Fruit fly (Drosophila melanogaster) whole organism, embryonic: Measurements from ENCODE around the gene Acsx1L.

ENCODE experiments used
- Atf-2 ChIP-seq: fragments of 200-800 bp; sonication (Bioruptor generic); optimal IDR thresholded peaks from 2 replicates; lab custom pipeline; 2016; ENCODE audit warnings: missing biosample characterization, missing genetic modification characterization
- Blimp-1 ChIP-seq: fragments of 200-800 bp; sonication (Bioruptor generic); optimal IDR thresholded peaks from 3 replicates; lab custom pipeline; 2018; ENCODE audit warnings: missing biosample characterization, missing genetic modification characterization, mild to moderate bottlenecking, moderate library complexity, missing genetic modification reagents
- CG10267 ChIP-seq: fragments of 200-800 bp; sonication (Bioruptor generic); optimal IDR thresholded peaks from 2 replicates; lab custom pipeline; 2018; ENCODE audit warnings: missing biosample characterization, mild to moderate bottlenecking, missing genetic modification characterization, moderate library complexity
- CG11456 ChIP-seq: fragments of 200-800 bp; sonication (Bioruptor generic); IDR thresholded peaks from 3 replicates; pipeline ENCODE4 v1.3.6; 2022; ENCODE audit warnings: missing biosample characterization, missing genetic modification characterization
- CG12391 ChIP-seq: fragments of 200-800 bp; sonication (Bioruptor generic); optimal IDR thresholded peaks from 3 replicates; lab custom pipeline; 2018; ENCODE audit warnings: missing biosample characterization, mild to moderate bottlenecking, missing genetic modification characterization, moderate library complexity
- CG13123 ChIP-seq: fragments of 200-800 bp; sonication (Bioruptor generic); optimal IDR thresholded peaks from 2 replicates; lab custom pipeline; 2016; ENCODE audit warnings: missing biosample characterization, missing genetic modification characterization
- CG14441 ChIP-seq: fragments of 200-800 bp; sonication (Bioruptor generic); IDR thresholded peaks from 2 replicates; pipeline ENCODE4 v1.3.6; 2022; ENCODE audit warnings: missing biosample characterization, missing genetic modification characterization
- CG14710 ChIP-seq: fragments of 200-800 bp; sonication (Bioruptor generic); optimal IDR thresholded peaks from 3 replicates; lab custom pipeline; 2019; ENCODE audit warnings: missing biosample characterization, mild to moderate bottlenecking, missing genetic modification characterization, moderate library complexity
- CG16813 ChIP-seq: fragments of 200-800 bp; sonication (Bioruptor generic); IDR thresholded peaks from 3 replicates; pipeline ENCODE4 v1.3.6; 2022; ENCODE audit warnings: missing biosample characterization, missing genetic modification characterization; ENCODE audit not compliant: partially characterized antibody
- CG17328 ChIP-seq: fragments of 200-800 bp; sonication (Bioruptor generic); IDR thresholded peaks from 2 replicates; pipeline ENCODE4 v1.3.6; 2022; ENCODE audit warnings: missing biosample characterization, missing genetic modification characterization
- CG17359 ChIP-seq: fragments of 200-800 bp; sonication (Bioruptor generic); optimal IDR thresholded peaks from 3 replicates; lab custom pipeline; 2018; ENCODE audit warnings: missing biosample characterization, mild to moderate bottlenecking, missing genetic modification characterization, moderate library complexity
- CG17361 ChIP-seq: fragments of 200-800 bp; sonication (Bioruptor generic); IDR thresholded peaks from 3 replicates; pipeline ENCODE4 v1.3.6; 2022; ENCODE audit warnings: missing biosample characterization, missing genetic modification characterization
- CG18262 ChIP-seq: fragments of 200-800 bp; optimal IDR thresholded peaks from 3 replicates; lab custom pipeline; 2019; ENCODE audit warnings: missing biosample characterization, mild to moderate bottlenecking, missing genetic modification characterization, moderate library complexity
- CG2712 ChIP-seq: fragments of 200-800 bp; optimal IDR thresholded peaks from 3 replicates; lab custom pipeline; 2019; ENCODE audit warnings: missing biosample characterization, mild to moderate bottlenecking, missing genetic modification characterization, moderate library complexity
- CG30403 ChIP-seq: fragments of 200-800 bp; sonication (Bioruptor generic); optimal IDR thresholded peaks from 3 replicates; lab custom pipeline; 2016; ENCODE audit warnings: missing biosample characterization, missing genetic modification characterization
- CG4424 ChIP-seq: fragments of 200-800 bp; sonication (Bioruptor generic); optimal IDR thresholded peaks from 3 replicates; lab custom pipeline; 2016; ENCODE audit warnings: missing biosample characterization, missing genetic modification characterization
- CG4707 ChIP-seq: fragments of 200-800 bp; sonication (Bioruptor generic); optimal IDR thresholded peaks from 2 replicates; lab custom pipeline; 2018; ENCODE audit warnings: missing biosample characterization, mild to moderate bottlenecking, missing genetic modification characterization, moderate library complexity
- CG6791 ChIP-seq: fragments of 200-800 bp; sonication (Bioruptor generic); IDR thresholded peaks from 3 replicates; pipeline ENCODE4 v1.3.6; 2022; ENCODE audit warnings: missing biosample characterization, missing genetic modification characterization; ENCODE audit not compliant: partially characterized antibody
- CG7963 ChIP-seq: fragments of 200-800 bp; sonication (Bioruptor generic); IDR thresholded peaks from 3 replicates; pipeline ENCODE4 v1.3.6; 2022; ENCODE audit warnings: missing biosample characterization, missing genetic modification characterization; ENCODE audit not compliant: partially characterized antibody
- CG8388 ChIP-seq: fragments of 200-800 bp; sonication (Bioruptor generic); optimal IDR thresholded peaks from 2 replicates; lab custom pipeline; 2019; ENCODE audit warnings: missing biosample characterization, mild to moderate bottlenecking, missing genetic modification characterization, moderate library complexity
- CG8924 ChIP-seq: fragments of 200-800 bp; optimal IDR thresholded peaks from 3 replicates; lab custom pipeline; 2019; ENCODE audit warnings: missing biosample characterization, mild to moderate bottlenecking, missing genetic modification characterization, moderate library complexity
- Dll ChIP-seq: fragments of 200-800 bp; sonication (Bioruptor generic); IDR thresholded peaks from 4 replicates; pipeline ENCODE4 v1.3.6; 2022; ENCODE audit warnings: missing biosample characterization, missing genetic modification characterization; ENCODE audit not compliant: partially characterized antibody
- Elba2 ChIP-seq: fragments of 200-800 bp; sonication (Bioruptor generic); optimal IDR thresholded peaks from 3 replicates; lab custom pipeline; 2016; ENCODE audit warnings: missing biosample characterization, missing genetic modification characterization
- Ets97D ChIP-seq: fragments of 200-800 bp; sonication (Bioruptor generic); optimal IDR thresholded peaks from 3 replicates; lab custom pipeline; 2016; ENCODE audit warnings: missing biosample characterization, missing genetic modification characterization
- Med ChIP-seq: fragments of 200-800 bp; sonication (Bioruptor generic); peaks from one replicate; lab custom pipeline; 2016; ENCODE audit warnings: missing biosample characterization, missing genetic modification characterization, mild to moderate bottlenecking, inconsistent platforms, moderate library complexity
- NC2α ChIP-seq: fragments of 200-800 bp; sonication (Bioruptor generic); optimal IDR thresholded peaks from 2 replicates; lab custom pipeline; 2016; ENCODE audit warnings: missing biosample characterization, missing genetic modification characterization
- Oli ChIP-seq: fragments of 200-800 bp; sonication (Bioruptor generic); optimal IDR thresholded peaks from 2 replicates; lab custom pipeline; 2018; ENCODE audit warnings: missing biosample characterization, mild to moderate bottlenecking, missing genetic modification characterization, moderate library complexity
- Opbp ChIP-seq: fragments of 200-800 bp; sonication (Bioruptor generic); IDR thresholded peaks from 3 replicates; pipeline ENCODE4 v1.3.6; 2022; ENCODE audit warnings: missing biosample characterization, missing genetic modification characterization; ENCODE audit not compliant: partially characterized antibody
- PHDP ChIP-seq: fragments of 200-800 bp; sonication (Bioruptor generic); optimal IDR thresholded peaks from 3 replicates; lab custom pipeline; 2018; ENCODE audit warnings: missing biosample characterization, mild to moderate bottlenecking, missing genetic modification characterization, moderate library complexity
- Sox102F ChIP-seq: fragments of 200-800 bp; sonication (Bioruptor generic); optimal IDR thresholded peaks from 2 replicates; lab custom pipeline; 2018; ENCODE audit warnings: missing biosample characterization, mild to moderate bottlenecking, missing genetic modification characterization, moderate library complexity
- Ssrp ChIP-seq: fragments of 200-800 bp; sonication (Bioruptor generic); optimal IDR thresholded peaks from 2 replicates; lab custom pipeline; 2018; ENCODE audit warnings: missing biosample characterization, mild to moderate bottlenecking, missing genetic modification characterization, moderate library complexity
- abd-A ChIP-seq: fragments of 200-800 bp; sonication (Bioruptor generic); optimal IDR thresholded peaks from 3 replicates; lab custom pipeline; 2019; ENCODE audit warnings: missing biosample characterization, mild to moderate bottlenecking, missing genetic modification characterization, moderate library complexity
- bbx ChIP-seq: fragments of 200-800 bp; sonication (Bioruptor generic); IDR thresholded peaks from 2 replicates; pipeline ENCODE4 v1.3.6; 2022; ENCODE audit warnings: missing biosample characterization, missing genetic modification characterization; ENCODE audit not compliant: partially characterized antibody
- dmrt11E ChIP-seq: fragments of 200-800 bp; sonication (Bioruptor generic); optimal IDR thresholded peaks from 3 replicates; lab custom pipeline; 2018; ENCODE audit warnings: missing biosample characterization, mild to moderate bottlenecking, missing genetic modification characterization, moderate library complexity
- ftz-f1 ChIP-seq: fragments of 200-800 bp; sonication (Bioruptor generic); optimal IDR thresholded peaks from 2 replicates; lab custom pipeline; 2016; ENCODE audit warnings: missing biosample characterization, missing genetic modification characterization
- gem ChIP-seq: fragments of 200-800 bp; sonication (Bioruptor generic); optimal IDR thresholded peaks from 2 replicates; lab custom pipeline; 2019; ENCODE audit warnings: missing biosample characterization, mild to moderate bottlenecking, missing genetic modification characterization, moderate library complexity
- grau ChIP-seq: fragments of 200-800 bp; optimal IDR thresholded peaks from 3 replicates; lab custom pipeline; 2019; ENCODE audit warnings: missing biosample characterization, mild to moderate bottlenecking, missing genetic modification characterization, moderate library complexity
- inv ChIP-seq: fragments of 200-800 bp; sonication (Bioruptor generic); IDR thresholded peaks from 2 replicates; pipeline ENCODE4 v1.3.6; 2022; ENCODE audit warnings: missing biosample characterization, missing genetic modification characterization; ENCODE audit not compliant: partially characterized antibody
- lola ChIP-seq, 3 experiments: fragments of >200 bp in 2 of 3; fragments of 200-800 bp in 1 of 3; sonication (Bioruptor generic) in 1 of 3; optimal IDR thresholded peaks; 2 replicates each; lab custom pipeline; 2017 to 2019; ENCODE audit warnings: missing biosample characterization in 3 of 3, missing genetic modification characterization in 3 of 3, mild to moderate bottlenecking in 1 of 3, moderate library complexity in 1 of 3
- mld ChIP-seq: fragments of 200-800 bp; sonication (Bioruptor generic); IDR thresholded peaks from 3 replicates; pipeline ENCODE4 v1.3.6; 2022; ENCODE audit warnings: missing biosample characterization, missing genetic modification characterization; ENCODE audit not compliant: partially characterized antibody
- nmo ChIP-seq: fragments of 200-800 bp; sonication (Bioruptor generic); optimal IDR thresholded peaks from 2 replicates; lab custom pipeline; 2018; ENCODE audit warnings: missing biosample characterization, mild to moderate bottlenecking, missing genetic modification characterization, moderate library complexity
- phol ChIP-seq: fragments of 200-800 bp; sonication (Bioruptor generic); optimal IDR thresholded peaks from 3 replicates; lab custom pipeline; 2018; ENCODE audit warnings: missing biosample characterization, mild to moderate bottlenecking, missing genetic modification characterization, moderate library complexity
- prd ChIP-seq, 3 experiments: fragments of >200 bp in 2 of 3; fragments of 200-800 bp in 1 of 3; sonication (Bioruptor generic) in 1 of 3; optimal IDR thresholded peaks in 2 of 3; IDR thresholded peaks in 1 of 3; 2 replicates in 2 of 3; 3 replicates in 1 of 3; pipeline versions ENCODE4 v1.3.6 to Lab custom; 2017 to 2022; ENCODE audit warnings: missing biosample characterization in 1 of 3, missing genetic modification characterization in 1 of 3
- sens ChIP-seq: fragments of 200-800 bp; sonication (Bioruptor generic); peaks from one replicate; lab custom pipeline; 2016; ENCODE audit warnings: missing biosample characterization, missing genetic modification characterization
- trem ChIP-seq: fragments of 200-800 bp; optimal IDR thresholded peaks from 3 replicates; lab custom pipeline; 2019; ENCODE audit warnings: missing biosample characterization, mild to moderate bottlenecking, missing genetic modification characterization, moderate library complexity
- unc-4 ChIP-seq: fragments of 200-800 bp; sonication (Bioruptor generic); IDR thresholded peaks from 2 replicates; pipeline ENCODE4 v1.3.6; 2022; ENCODE audit warnings: missing biosample characterization, missing genetic modification characterization; ENCODE audit not compliant: partially characterized antibody
- unpg ChIP-seq: fragments of 200-800 bp; sonication (Bioruptor generic); optimal IDR thresholded peaks from 3 replicates; lab custom pipeline; 2018; ENCODE audit warnings: missing biosample characterization, mild to moderate bottlenecking, missing genetic modification characterization, moderate library complexity
- zen2 ChIP-seq: fragments of 200-800 bp; sonication (Bioruptor generic); IDR thresholded peaks from 3 replicates; pipeline ENCODE4 v1.3.6; 2022; ENCODE audit warnings: missing biosample characterization, missing genetic modification characterization; ENCODE audit not compliant: partially characterized antibody

Gene Acsx1L

DNA sequence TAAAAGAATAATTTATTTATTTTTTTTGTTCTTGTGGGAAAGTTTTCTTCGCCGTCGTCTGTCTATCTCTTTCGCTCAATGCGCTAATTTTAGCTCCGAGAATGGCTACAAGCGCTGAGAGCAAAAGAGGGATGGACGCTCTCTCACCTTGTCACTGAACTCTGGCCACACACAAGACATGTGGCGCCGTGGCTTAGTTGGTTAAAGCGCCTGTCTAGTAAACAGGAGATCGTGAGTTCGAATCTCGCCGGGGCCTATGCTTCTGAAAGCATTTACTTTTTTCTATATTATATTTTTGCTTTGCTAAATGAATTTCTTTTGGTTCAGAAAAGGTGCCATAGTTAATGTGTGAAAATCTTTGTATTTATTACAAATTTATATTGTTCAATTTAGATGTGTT, 29.5 kb upstream of the Acsx1L start (continued):
- no peak for TF ChIP-seq CG13123 (GFP tag; lab: Kevin White, UChicago)
- no peak for TF ChIP-seq Atf-2 (GFP tag; lab: Kevin White, UChicago)
- no peak for TF ChIP-seq CG8924 (tag; lab: Kevin White, UChicago)
- TF ChIP-seq CG17328, result peak; percentile 44; the same call in 1 of the 2 replicates
- 0 out of 4 replicates have a peak, but pooled peaks have one; percentile 32 for TF ChIP-seq Dll (GFP tag; lab: Robert Waterston, UW)
- peak; percentile 76 for TF ChIP-seq zen2 (GFP tag; lab: Robert Waterston, UW)
- peak; percentile 91 for TF ChIP-seq mld (GFP tag; lab: Robert Waterston, UW)
- no peak for TF ChIP-seq CG11456 (GFP tag; lab: Robert Waterston, UW)
- no peak for TF ChIP-seq NC2α (GFP tag; lab: Kevin White, UChicago)
- peak; percentile 79 for TF ChIP-seq Med (GFP tag; lab: Kevin White, UChicago)
- no peak for TF ChIP-seq abd-A (tag; lab: Kevin White, UChicago)
- peak; percentile 86 for TF ChIP-seq bbx
- TF ChIP-seq Opbp, result peak; percentile 90
- TF ChIP-seq inv, result peak; percentile 34; the same call in 1 of the 2 replicates
- TF ChIP-seq CG6791 (GFP tag; lab: Robert Waterston, UW), result peak; percentile 90
- TF ChIP-seq CG7963 (GFP tag; lab: Robert Waterston, UW), result peak; percentile 85
- TF ChIP-seq Elba2 (GFP tag; lab: Kevin White, UChicago), result no peak
- no peak for TF ChIP-seq Blimp-1

DNA sequence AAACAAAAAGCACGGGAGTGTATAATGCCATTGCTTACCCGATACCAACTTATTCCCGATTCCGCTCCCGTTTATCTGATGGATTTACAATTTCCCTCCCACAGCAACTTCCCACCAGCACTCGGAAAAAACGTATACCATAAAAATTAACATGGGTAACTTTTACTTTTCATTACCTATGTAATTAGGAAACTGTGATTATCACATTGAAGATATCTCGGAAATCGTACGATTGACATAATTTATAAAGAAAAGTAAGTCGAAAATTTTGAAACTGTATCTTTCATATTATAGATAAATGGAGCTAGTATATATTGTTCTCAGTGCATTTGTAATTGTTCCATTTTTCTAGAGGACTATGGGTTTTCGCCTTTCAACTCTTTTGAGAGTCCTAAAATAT, 28.7 kb upstream of the Acsx1L start:
- TF ChIP-seq CG18262 (peak; percentile 45), CG8388 (peak; percentile 17), prd (optimal IDR thresholded peaks at IDR 0.05; lab: Kevin White, UChicago) (no peak), prd (GFP tag; IDR thresholded peaks at IDR 0.05; lab: Robert Waterston, UW) (peak; percentile 28; the same call in 1 of the 3 replicates), CG17359 (tag; lab: Kevin White, UChicago) (peak; percentile 14), trem (tag; lab: Kevin White, UChicago) (peak; percentile 17), CG2712 (tag; lab: Kevin White, UChicago) (peak; percentile 44), CG16813 (GFP tag; lab: Robert Waterston, UW) (no peak), CG17361 (GFP tag; lab: Robert Waterston, UW) (0 out of 3 replicates have a peak, but pooled peaks have one; percentile 13), Ets97D (no peak), CG30403 (GFP tag; lab: Kevin White, UChicago) (peak; percentile 13), nmo (GFP tag; lab: Kevin White, UChicago) (peak; percentile 6), Oli (tag; lab: Kevin White, UChicago) (peak; percentile 11), CG4707 (GFP tag; lab: Kevin White, UChicago) (peak; percentile 16), CG12391 (peak; percentile 37), CG4424 (GFP tag; lab: Kevin White, UChicago) (peak; percentile 28), ftz-f1 (GFP tag; lab: Kevin White, UChicago) (no peak), sens (peak; percentile 86), unpg (GFP tag; lab: Kevin White, UChicago) (peak; percentile 31), phol (tag; lab: Kevin White, UChicago) (peak; percentile 46), Sox102F (peak; percentile 35), CG14710 (tag; lab: Kevin White, UChicago) (peak; percentile 42), CG10267 (tag; lab: Kevin White, UChicago) (peak; percentile 5), dmrt11E (tag; lab: Kevin White, UChicago) (peak; percentile 43), PHDP (peak; percentile 18), Ssrp (tag; lab: Kevin White, UChicago) (peak; percentile 3), gem (tag; lab: Kevin White, UChicago) (peak; percentile 60), unc-4 (GFP tag; lab: Robert Waterston, UW) (no peak), lola (GFP tag; optimal IDR thresholded peaks at IDR 0.05; lab: Kevin White, UChicago) (peak in 1 of 3 experiments; percentile 21), CG14441 (GFP tag; lab: Robert Waterston, UW) (no peak), grau (peak; percentile 19)
